Worm (Caenorhabditis elegans) whole organism, midembryonic: Measurements from ENCODE around the gene nmad-1.

ENCODE experiments used
- T22C8.4 ChIP-seq: fragments of 200-800 bp; sonication (Bioruptor generic); IDR thresholded peaks from 2 replicates; pipeline ENCODE4 v1.3.6; 2022; ENCODE audit warnings: missing genetic modification characterization, missing compliant biosample characterization
- cog-1 ChIP-seq: sonication (generic microtip); optimal IDR thresholded peaks from 2 replicates; lab custom pipeline; 2016; ENCODE audit warnings: missing genetic modification characterization, missing compliant biosample characterization
- flt-1 ChIP-seq: fragments of 200-800 bp; sonication (Bioruptor generic); IDR thresholded peaks from 2 replicates; pipeline ENCODE4 v1.3.6; 2022; ENCODE audit warnings: missing genetic modification characterization, missing compliant biosample characterization
- klf-2 ChIP-seq: fragments of 200-800 bp; sonication (Bioruptor generic); conservative IDR thresholded peaks from 2 replicates; pipeline ENCODE4 v1.3.6; 2022; ENCODE audit warnings: missing genetic modification reagents, missing genetic modification characterization, missing compliant biosample characterization
- ref-1 ChIP-seq: fragments of 200-800 bp; sonication (Bioruptor generic); conservative IDR thresholded peaks from 2 replicates; pipeline ENCODE4 v1.3.6; 2022; ENCODE audit warnings: missing genetic modification reagents, missing genetic modification characterization, missing compliant biosample characterization
- tab-1 ChIP-seq: fragments of 200-800 bp; sonication (Bioruptor generic); IDR thresholded peaks from 2 replicates; pipeline ENCODE4 v1.3.6; 2022; ENCODE audit warnings: missing genetic modification characterization, missing compliant biosample characterization

- TF ChIP-seq T22C8.4 (GFP tag; lab: Robert Waterston, UW) (no peak), ref-1 (GFP tag; lab: Robert Waterston, UW) (no peak), klf-2 (no peak), cog-1 (no peak), flt-1 (no peak), tab-1 (GFP tag; lab: Robert Waterston, UW) (no peak)
These were observed 1.6 kb downstream of the nmad-1 start for ce11 chrIII:5553098-5553497.
